Fruit fly (Drosophila melanogaster) Kc167 (cell line): Measurements from ENCODE around the gene Cpr31A.

Experiments
- Myc ChIP-seq: fragments of >200 bp; optimal IDR thresholded peaks from 2 replicates; lab custom pipeline; 2017; ENCODE audit warnings: missing external identifiers
- h ChIP-seq: fragments of >200 bp; optimal IDR thresholded peaks from 3 replicates; lab custom pipeline; 2018; ENCODE audit warnings: missing external identifiers
- psq ChIP-seq: fragments of >200 bp; optimal IDR thresholded peaks from 2 replicates; lab custom pipeline; 2017; ENCODE audit warnings: missing external identifiers

dm6 chr2L:10093788-10094187 is 39.8 kb downstream of the Cpr31A start, which contains the start of gene CG34109:
- no peak for TF ChIP-seq psq (lab: Kevin White, UChicago)
- no peak for TF ChIP-seq h (lab: Kevin White, UChicago)
- TF ChIP-seq Myc (lab: Kevin White, UChicago), result no peak
